Fruit fly (Drosophila melanogaster) whole organism, pupa: Measurements from ENCODE around the gene Adi1.

Experiments
- CG10348 ChIP-seq: fragments of 200-800 bp; sonication (Bioruptor generic); IDR thresholded peaks from 2 replicates; pipeline ENCODE4 v1.3.6; 2022; ENCODE audit warnings: missing biosample characterization, missing genetic modification characterization
- CG12605 ChIP-seq: fragments of 200-800 bp; sonication (Bioruptor generic); IDR thresholded peaks from 2 replicates; pipeline ENCODE4 v1.3.6; 2022; ENCODE audit warnings: missing biosample characterization, missing genetic modification characterization
- CG13204 ChIP-seq: fragments of 200-800 bp; sonication (Bioruptor generic); optimal IDR thresholded peaks from 2 replicates; lab custom pipeline; 2018; ENCODE audit warnings: missing biosample characterization, mild to moderate bottlenecking, missing genetic modification characterization, moderate library complexity
- CG14655 ChIP-seq: fragments of 200-800 bp; sonication (Bioruptor generic); optimal IDR thresholded peaks from 3 replicates; lab custom pipeline; 2017; ENCODE audit warnings: mild to moderate bottlenecking, missing biosample characterization, missing genetic modification reagents, missing genetic modification characterization
- CG15710 ChIP-seq: fragments of 200-800 bp; sonication (Bioruptor generic); optimal IDR thresholded peaks from 2 replicates; lab custom pipeline; 2018; ENCODE audit warnings: missing biosample characterization, mild to moderate bottlenecking, missing genetic modification characterization, moderate library complexity
- CG17806 ChIP-seq: fragments of 200-800 bp; sonication (Bioruptor generic); optimal IDR thresholded peaks from 2 replicates; lab custom pipeline; 2018; ENCODE audit warnings: missing biosample characterization, mild to moderate bottlenecking, missing genetic modification characterization, moderate library complexity
- CG32121 ChIP-seq: fragments of 200-800 bp; sonication (Bioruptor generic); IDR thresholded peaks from 2 replicates; pipeline ENCODE4 v1.3.6; 2022; ENCODE audit warnings: missing biosample characterization, missing genetic modification characterization
- CG34367 ChIP-seq: fragments of 200-800 bp; sonication (Bioruptor generic); optimal IDR thresholded peaks from 2 replicates; lab custom pipeline; 2018; ENCODE audit warnings: missing biosample characterization, mild to moderate bottlenecking, missing genetic modification characterization
- CG4496 ChIP-seq: fragments of 200-800 bp; sonication (Bioruptor generic); IDR thresholded peaks from 3 replicates; pipeline ENCODE4 v1.3.6; 2022; ENCODE audit warnings: missing biosample characterization, missing genetic modification characterization
- CG8159 ChIP-seq: fragments of 200-800 bp; sonication (Bioruptor generic); optimal IDR thresholded peaks from 3 replicates; lab custom pipeline; 2018; ENCODE audit warnings: missing biosample characterization, mild to moderate bottlenecking, missing genetic modification characterization, moderate library complexity
- CG8301 ChIP-seq: fragments of 200-800 bp; sonication (Bioruptor generic); optimal IDR thresholded peaks from 2 replicates; lab custom pipeline; 2018; ENCODE audit warnings: missing biosample characterization, mild to moderate bottlenecking, missing genetic modification characterization
- CG9948 ChIP-seq: fragments of 200-800 bp; sonication (Bioruptor generic); optimal IDR thresholded peaks from 2 replicates; lab custom pipeline; 2018; ENCODE audit warnings: missing biosample characterization, mild to moderate bottlenecking, missing genetic modification characterization, moderate library complexity
- D1 ChIP-seq: fragments of 200-800 bp; sonication (Bioruptor generic); optimal IDR thresholded peaks from 2 replicates; lab custom pipeline; 2018; ENCODE audit warnings: missing biosample characterization, mild to moderate bottlenecking, missing genetic modification characterization, moderate library complexity
- EcR ChIP-seq: fragments of 200-800 bp; sonication (Bioruptor generic); optimal IDR thresholded peaks from 3 replicates; lab custom pipeline; 2019; ENCODE audit warnings: missing biosample characterization, missing genetic modification characterization, mild to moderate bottlenecking, moderate library complexity, missing genetic modification reagents
- Ets98B ChIP-seq: fragments of 200-800 bp; sonication (Bioruptor generic); IDR thresholded peaks from 2 replicates; pipeline ENCODE4 v1.3.6; 2022; ENCODE audit warnings: missing biosample characterization, missing genetic modification characterization
- Pif1A ChIP-seq: fragments of 200-800 bp; sonication (Bioruptor generic); optimal IDR thresholded peaks from 3 replicates; lab custom pipeline; 2016; ENCODE audit warnings: missing biosample characterization, missing genetic modification characterization
- Pif1B ChIP-seq: fragments of 200-800 bp; sonication (Bioruptor generic); optimal IDR thresholded peaks from 3 replicates; lab custom pipeline; 2016; ENCODE audit warnings: missing biosample characterization, missing genetic modification characterization
- Snoo ChIP-seq: fragments of 200-800 bp; sonication (Bioruptor generic); optimal IDR thresholded peaks from 3 replicates; lab custom pipeline; 2017; ENCODE audit warnings: missing biosample characterization, mild to moderate bottlenecking, missing genetic modification characterization, inconsistent platforms
- fd96Ca ChIP-seq: fragments of 200-800 bp; sonication (Bioruptor generic); IDR thresholded peaks from 3 replicates; pipeline ENCODE4 v1.3.6; 2022; ENCODE audit warnings: missing biosample characterization, missing genetic modification characterization
- gl ChIP-seq: fragments of 200-800 bp; sonication (Bioruptor generic); optimal IDR thresholded peaks from 2 replicates; lab custom pipeline; 2018; ENCODE audit warnings: missing biosample characterization, mild to moderate bottlenecking, missing genetic modification characterization
- rn ChIP-seq: fragments of 200-800 bp; sonication (Bioruptor generic); IDR thresholded peaks from 2 replicates; pipeline ENCODE4 v1.3.6; 2022; ENCODE audit warnings: missing biosample characterization, missing genetic modification characterization

Adi1 gene

DNA sequence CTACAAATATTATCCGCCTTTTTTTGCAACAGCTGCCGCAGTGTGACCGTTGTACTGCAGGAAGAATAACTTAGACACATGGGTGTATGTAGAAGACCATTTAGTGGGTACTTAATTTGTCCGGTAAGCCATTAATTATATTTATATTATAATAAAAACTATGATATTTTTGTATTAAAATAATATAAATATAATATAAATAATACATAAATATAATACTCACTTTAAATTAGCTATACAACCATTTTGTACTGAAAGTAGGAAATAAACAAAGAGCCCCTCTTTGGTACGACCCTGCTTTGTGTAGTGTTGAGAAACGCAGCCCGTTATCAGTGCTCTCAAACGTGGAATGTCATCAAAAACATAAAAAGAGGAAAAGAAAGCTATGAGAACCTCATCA is 25.4 kb upstream of the Adi1 start, which contains the start of gene Cnep1r2:
Gene Cnep1r2 (plus strand): TSS at position 328 of the 400 bp plus-strand sequence.
- TF ChIP-seq CG10348: peak; percentile 74; the same call in 1 of the 2 replicates
- TF ChIP-seq D1 (tag; lab: Kevin White, UChicago): peak; percentile 84
- TF ChIP-seq CG13204 (GFP tag; lab: Kevin White, UChicago): no peak
- TF ChIP-seq CG8301: peak; percentile 87
- peak; percentile 85 for TF ChIP-seq Ets98B (GFP tag; lab: Robert Waterston, UW)
- TF ChIP-seq CG15710: peak; percentile 97
- peak; percentile 93 for TF ChIP-seq Snoo (tag; lab: Kevin White, UChicago)
- peak; percentile 86 for TF ChIP-seq Pif1B
- peak; percentile 92 for TF ChIP-seq CG14655
- no peak for TF ChIP-seq EcR (GFP tag; lab: Kevin White, UChicago)
- TF ChIP-seq Pif1A (GFP tag; lab: Kevin White, UChicago): no peak
- peak; percentile 91 for TF ChIP-seq CG32121 (GFP tag; lab: Robert Waterston, UW)
- peak; percentile 86 for TF ChIP-seq CG34367
- peak; percentile 97 for TF ChIP-seq CG8159
- peak; percentile 85 for TF ChIP-seq rn (GFP tag; lab: Robert Waterston, UW)
- TF ChIP-seq CG17806 (tag; lab: Kevin White, UChicago): peak; percentile 95
- TF ChIP-seq fd96Ca: peak; percentile 86
- peak; percentile 65 for TF ChIP-seq gl (tag; lab: Kevin White, UChicago)
- peak; percentile 95 for TF ChIP-seq CG9948 (tag; lab: Kevin White, UChicago)
- TF ChIP-seq CG4496 (GFP tag; lab: Robert Waterston, UW): peak; percentile 94
- peak; percentile 76 for TF ChIP-seq CG12605 (GFP tag; lab: Robert Waterston, UW)

DNA sequence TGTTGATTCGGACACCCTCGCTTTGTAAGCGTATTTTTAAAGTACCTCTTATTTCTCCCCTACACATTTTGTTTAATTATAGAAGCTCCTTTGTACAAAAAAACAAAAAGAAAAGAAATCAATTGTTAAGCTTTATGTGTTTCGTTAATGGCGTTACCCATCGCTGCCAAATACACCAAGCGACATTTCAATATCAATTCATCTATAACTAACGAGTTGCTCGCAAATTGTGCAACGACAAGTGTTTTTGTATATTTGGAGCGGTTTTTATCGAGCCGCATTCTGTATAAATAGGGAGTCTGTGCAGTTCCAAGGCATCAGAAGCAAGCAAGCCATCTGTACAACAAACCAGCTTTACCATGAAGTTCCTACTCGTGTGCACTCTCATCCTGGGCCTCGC is 23.7 kb upstream of the Adi1 start, which contains the start of gene CG18628:
Gene CG18628 (plus strand): TSS at position 301 of the 400 bp plus-strand sequence.
- no peak for TF ChIP-seq Snoo (tag; lab: Kevin White, UChicago)
- TF ChIP-seq CG8301: no peak
- TF ChIP-seq CG32121 (GFP tag; lab: Robert Waterston, UW): no peak
- TF ChIP-seq fd96Ca: no peak
- TF ChIP-seq CG34367: no peak
- TF ChIP-seq Ets98B (GFP tag; lab: Robert Waterston, UW): no peak
- no peak for TF ChIP-seq CG15710
- no peak for TF ChIP-seq CG8159
- TF ChIP-seq D1 (tag; lab: Kevin White, UChicago): no peak
- TF ChIP-seq gl (tag; lab: Kevin White, UChicago): no peak
- no peak for TF ChIP-seq EcR (GFP tag; lab: Kevin White, UChicago)
- TF ChIP-seq CG9948 (tag; lab: Kevin White, UChicago): no peak
- TF ChIP-seq CG13204 (GFP tag; lab: Kevin White, UChicago): no peak
- no peak for TF ChIP-seq CG17806 (tag; lab: Kevin White, UChicago)
- TF ChIP-seq rn (GFP tag; lab: Robert Waterston, UW): no peak
- no peak for TF ChIP-seq Pif1A (GFP tag; lab: Kevin White, UChicago)
- TF ChIP-seq CG12605 (GFP tag; lab: Robert Waterston, UW): no peak
- TF ChIP-seq CG10348: no peak

DNA sequence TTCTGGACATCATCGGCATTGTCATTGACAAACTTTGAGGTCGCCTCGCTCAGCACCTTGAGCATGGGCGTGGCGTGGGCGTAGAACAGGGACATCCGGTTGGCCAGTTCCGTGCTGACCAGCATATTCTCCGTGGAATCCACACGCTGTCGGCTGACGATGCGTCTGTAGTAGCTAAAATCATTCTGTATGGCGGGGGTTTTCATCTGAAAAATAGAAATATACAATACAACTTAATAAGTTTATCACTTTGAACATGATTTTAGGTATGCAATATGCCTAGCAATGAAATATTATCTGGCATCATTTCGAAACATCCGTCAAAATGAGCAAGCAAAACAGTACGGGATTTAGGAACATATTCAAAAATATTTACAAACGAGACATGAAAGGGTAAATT is 21.6 kb upstream of the Adi1 start, which contains the start of gene CG14154:
Gene CG14154 (plus strand): TSS at position 301 of the 400 bp plus-strand sequence.
- no peak for TF ChIP-seq Pif1B
- no peak for TF ChIP-seq CG14655
- TF ChIP-seq CG15710: no peak
- TF ChIP-seq CG32121 (GFP tag; lab: Robert Waterston, UW): no peak
- TF ChIP-seq Pif1A (GFP tag; lab: Kevin White, UChicago): no peak
- no peak for TF ChIP-seq CG9948 (tag; lab: Kevin White, UChicago)
- no peak for TF ChIP-seq gl (tag; lab: Kevin White, UChicago)
- no peak for TF ChIP-seq CG4496 (GFP tag; lab: Robert Waterston, UW)
- TF ChIP-seq EcR (GFP tag; lab: Kevin White, UChicago): no peak
- TF ChIP-seq fd96Ca: no peak
- TF ChIP-seq CG10348: no peak

- TF ChIP-seq CG8159 (no peak), CG15710 (no peak), CG10348 (no peak), fd96Ca (no peak), gl (tag; lab: Kevin White, UChicago) (no peak), CG14655 (no peak), CG8301 (no peak), CG32121 (GFP tag; lab: Robert Waterston, UW) (no peak)
Measured at dm6 chr3L:10643228-10643627, 19.9 kb upstream of the Adi1 start, which contains the start of gene CG14153. CG14153 (plus strand) TSS chr3L:10643528.

dm6 chr3L:10645965-10646364 is 17.2 kb upstream of the Adi1 start:
- 0 out of 3 replicates have a peak, but pooled peaks have one; percentile 54 for TF ChIP-seq CG4496 (GFP tag; lab: Robert Waterston, UW)
- no peak for TF ChIP-seq CG14655

dm6 chr3L:10647158-10647557 is 16.0 kb upstream of the Adi1 start:
- TF ChIP-seq CG34367 (no peak), CG14655 (no peak), CG32121 (GFP tag; lab: Robert Waterston, UW) (no peak), Pif1B (no peak), gl (tag; lab: Kevin White, UChicago) (no peak), CG13204 (GFP tag; lab: Kevin White, UChicago) (no peak), CG9948 (tag; lab: Kevin White, UChicago) (no peak), EcR (GFP tag; lab: Kevin White, UChicago) (no peak), CG12605 (GFP tag; lab: Robert Waterston, UW) (no peak), rn (GFP tag; lab: Robert Waterston, UW) (no peak), Ets98B (GFP tag; lab: Robert Waterston, UW) (no peak), CG10348 (no peak)
